Worm (Caenorhabditis elegans): ENCODE results near the gene clc-29.
"Not testable (repeated sequence)": the region's sequence is repeated elsewhere in the genome, so short reads cannot be mapped to it uniquely, and the experiment has no call there.

- TF ChIP-seq ama-1 (optimal IDR thresholded peaks at IDR 0.05); B0310.2 (tag; optimal IDR thresholded peaks at IDR 0.05); ceh-36 (tag; optimal IDR thresholded peaks at IDR 0.05); hmbx-1 (tag; optimal IDR thresholded peaks at IDR 0.05); scrt-1 (GFP tag; IDR thresholded peaks at IDR 0.05): not testable (repeated sequence)
Measured at ce11 chrIII:8344283-8344682, 3.4 kb downstream of the clc-29 start, which contains the start of gene ZC262.7.

Measured in whole organism, early embryonic.